Worm (Caenorhabditis elegans) whole organism, L4/young adult: ENCODE results near the gene dhs-14.

Experiments
- W03F9.2 ChIP-seq: fragments of 150-350 bp; optimal IDR thresholded peaks from 2 replicates; lab custom pipeline; 2014; ENCODE audit warnings: missing biosample characterization, missing genetic modification characterization
- dao-5 ChIP-seq: sonication (generic microtip); optimal IDR thresholded peaks from 2 replicates; lab custom pipeline; 2016; ENCODE audit warnings: missing genotype, missing genetic modification characterization, moderate library complexity, missing compliant biosample characterization
- him-1 ChIP-seq: sonication (generic microtip); optimal IDR thresholded peaks from 2 replicates; lab custom pipeline; 2016; ENCODE audit warnings: missing genotype, missing genetic modification reagents, missing genetic modification characterization, missing compliant biosample characterization

- TF ChIP-seq dao-5 (tag; lab: Kevin White, UChicago), result no peak
- no peak for TF ChIP-seq W03F9.2 (tag; lab: Kevin White, UChicago)
- no peak for TF ChIP-seq him-1 (tag; lab: Kevin White, UChicago)
Measured at ce11 chrV:2753007-2753406, 12.0 kb downstream of the dhs-14 start, which contains the start of gene srx-26.
